Fruit fly (Drosophila melanogaster): ENCODE results near the gene alpha-Cat.

- TF ChIP-seq Snoo (tag; optimal IDR thresholded peaks at IDR 0.05) (no peak), CG34367 (tag; optimal IDR thresholded peaks at IDR 0.05) (no peak), CG8159 (tag; optimal IDR thresholded peaks at IDR 0.05) (no peak), rn (GFP tag; IDR thresholded peaks at IDR 0.05) (no peak), fd96Ca (GFP tag; IDR thresholded peaks at IDR 0.05) (no peak), CG32121 (GFP tag; IDR thresholded peaks at IDR 0.05) (no peak), gl (tag; optimal IDR thresholded peaks at IDR 0.05) (no peak), CG9948 (tag; optimal IDR thresholded peaks at IDR 0.05) (no peak), CG15710 (tag; optimal IDR thresholded peaks at IDR 0.05) (no peak)
These were observed at the start of gene alpha-Cat for dm6 chr3L:23337939-23338338.

Data from whole organism, pupa.